Worm (Caenorhabditis elegans) whole organism, young adult: ENCODE results near the gene Y38E10A.34.

ENCODE experiments used
- K12H6.12 ChIP-seq: fragments of 200-800 bp; sonication (Bioruptor generic); optimal IDR thresholded peaks from 2 replicates; lab custom pipeline; 2018; ENCODE audit warnings: mild to moderate bottlenecking, missing genetic modification characterization, missing compliant biosample characterization
- ceh-40 ChIP-seq: fragments of 200-800 bp; sonication (Bioruptor generic); IDR thresholded peaks from 2 replicates; pipeline ENCODE4 v1.3.6; 2022; ENCODE audit warnings: missing genetic modification characterization, missing compliant biosample characterization
- ceh-58 ChIP-seq: fragments of 200-800 bp; sonication (Bioruptor generic); IDR thresholded peaks from 2 replicates; pipeline ENCODE4 v1.3.6; 2022; ENCODE audit warnings: missing genetic modification characterization, missing compliant biosample characterization
- ets-4 ChIP-seq: fragments of 200-800 bp; sonication (Bioruptor generic); optimal IDR thresholded peaks from 2 replicates; lab custom pipeline; 2018; ENCODE audit warnings: mild to moderate bottlenecking, missing genetic modification characterization, missing compliant biosample characterization
- hrde-1 ChIP-seq: sonication (generic microtip); optimal IDR thresholded peaks from 2 replicates; lab custom pipeline; 2016; ENCODE audit warnings: missing genetic modification characterization, mild to moderate bottlenecking, missing compliant biosample characterization, moderate library complexity, missing genotype, missing genetic modification reagents, borderline replicate concordance
- hsf-1 ChIP-seq: fragments of 200-800 bp; sonication (Bioruptor generic); IDR thresholded peaks from 2 replicates; pipeline ENCODE4 v1.3.6; 2022; ENCODE audit warnings: missing genetic modification reagents, missing genetic modification characterization, missing compliant biosample characterization
- lin-26 ChIP-seq: fragments of 200-800 bp; sonication (Bioruptor generic); IDR thresholded peaks from 2 replicates; pipeline ENCODE4 v1.3.6; 2022; ENCODE audit warnings: missing genetic modification reagents, missing genetic modification characterization, missing compliant biosample characterization
- lin-40 ChIP-seq: sonication (generic microtip); optimal IDR thresholded peaks from 2 replicates; lab custom pipeline; 2016; ENCODE audit warnings: missing genetic modification characterization, mild to moderate bottlenecking, missing compliant biosample characterization, missing genotype, missing genetic modification reagents
- nfya-1 ChIP-seq: sonication (generic microtip); optimal IDR thresholded peaks from 2 replicates; lab custom pipeline; 2017; ENCODE audit warnings: antibody characterized with exemption, missing compliant biosample characterization, missing genetic modification characterization, borderline replicate concordance; ENCODE audit not compliant: insufficient read depth
- nhr-90 ChIP-seq: sonication (generic microtip); optimal IDR thresholded peaks from 2 replicates; lab custom pipeline; 2016; ENCODE audit warnings: missing genotype, mild to moderate bottlenecking, missing genetic modification characterization, missing compliant biosample characterization
- pha-4 ChIP-seq: fragments of 150-350 bp; sonication (generic microtip); optimal IDR thresholded peaks from 2 replicates; lab custom pipeline; 2014; ENCODE audit warnings: missing biosample characterization, missing genetic modification reagents, missing genetic modification characterization
- snpc-1.1 ChIP-seq: sonication (generic microtip); optimal IDR thresholded peaks from 2 replicates; lab custom pipeline; 2017; ENCODE audit warnings: missing genetic modification characterization, mild to moderate bottlenecking, missing compliant biosample characterization, antibody characterized with exemption, moderate library complexity, missing genotype, missing genetic modification reagents; ENCODE audit not compliant: insufficient read depth
- unc-130 ChIP-seq: sonication (generic microtip); optimal IDR thresholded peaks from 2 replicates; lab custom pipeline; 2016; ENCODE audit warnings: missing genetic modification reagents, missing genetic modification characterization, missing compliant biosample characterization
- unc-62 ChIP-seq: fragments of 150-350 bp; optimal IDR thresholded peaks from 2 replicates; lab custom pipeline; 2014; ENCODE audit warnings: missing biosample characterization, missing genetic modification reagents, missing genetic modification characterization

DNA sequence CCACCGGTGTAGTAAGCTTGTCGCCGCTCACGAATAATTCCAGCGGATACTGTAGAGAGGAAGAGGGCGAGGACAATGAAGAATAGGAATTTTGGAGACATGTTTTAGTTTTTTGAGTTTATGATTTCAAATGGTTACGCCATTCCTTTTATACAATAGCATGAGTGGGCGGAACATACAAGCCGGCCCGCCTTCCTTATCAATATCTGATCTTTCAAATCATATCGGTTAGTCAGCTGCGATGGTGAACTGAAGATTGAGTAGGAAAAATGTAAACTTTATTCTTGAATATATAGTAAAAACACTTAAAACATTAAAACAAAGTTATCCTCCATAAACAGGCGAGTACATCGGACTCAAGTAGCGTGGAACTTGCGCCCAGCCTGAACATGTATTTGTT, 10.2 kb upstream of the Y38E10A.34 start, which contains the start of gene nspe-1:
- TF ChIP-seq lin-40 (no peak), unc-62 (GFP tag; lab: Kevin White, UChicago) (no peak), nfya-1 (tag; lab: Kevin White, UChicago) (no peak), nhr-90 (no peak), hrde-1 (tag; lab: Kevin White, UChicago) (no peak), lin-26 (GFP tag; lab: Robert Waterston, UW) (no peak), unc-130 (GFP tag; lab: Kevin White, UChicago) (no peak), ceh-40 (GFP tag; lab: Robert Waterston, UW) (no peak), snpc-1.1 (no peak), pha-4 (tag; lab: Kevin White, UChicago) (no peak), ets-4 (GFP tag; lab: Kevin White, UChicago) (no peak), hsf-1 (GFP tag; lab: Robert Waterston, UW) (no peak), ceh-58 (GFP tag; lab: Robert Waterston, UW) (no peak), K12H6.12 (tag; lab: Kevin White, UChicago) (no peak)
